Fruit fly (Drosophila melanogaster): ENCODE data around the gene CG13058.
A peak's percentile ranks its signal among the peaks of the same experiment; 100 is the strongest.

CG13058 gene

dm6 chr3L:16328207-16328891, at the start of gene CG13058:
Gene CG13058 (plus strand): TSS chr3L:16328841.
- peak; percentile 64 for TF ChIP-seq odd (GFP tag; optimal IDR thresholded peaks at IDR 0.05)
- TF ChIP-seq grau (tag; optimal IDR thresholded peaks at IDR 0.05), result peak; percentile 79
- TF ChIP-seq Atf3 (GFP tag; optimal IDR thresholded peaks at IDR 0.05), result peak; percentile 44
- TF ChIP-seq TFAM (GFP tag; optimal IDR thresholded peaks at IDR 0.05), result no peak
- TF ChIP-seq gsb (GFP tag; IDR thresholded peaks at IDR 0.05), result peak; percentile 52; the same call in 1 of the 2 replicates
- TF ChIP-seq CG11695 (GFP tag; IDR thresholded peaks at IDR 0.05), result peak; percentile 67
- no peak for TF ChIP-seq ham (GFP tag; IDR thresholded peaks at IDR 0.05)
- TF ChIP-seq nom (GFP tag; optimal IDR thresholded peaks at IDR 0.05), result no peak
- TF ChIP-seq CG31388 (GFP tag; optimal IDR thresholded peaks at IDR 0.05), result no peak
- TF ChIP-seq tio (GFP tag; optimal IDR thresholded peaks at IDR 0.05), result peak; percentile 2
- TF ChIP-seq Poxn (GFP tag; IDR thresholded peaks at IDR 0.05), result no peak
- TF ChIP-seq CG4424 (GFP tag; optimal IDR thresholded peaks at IDR 0.05), result peak; percentile 22
- TF ChIP-seq ttk (GFP tag; IDR thresholded peaks at IDR 0.05), result peak; percentile 44
- TF ChIP-seq BtbVII (GFP tag; optimal IDR thresholded peaks at IDR 0.05), result peak; percentile 51
- no peak for TF ChIP-seq CG32772 (GFP tag; IDR thresholded peaks at IDR 0.05)
- TF ChIP-seq her (GFP tag; optimal IDR thresholded peaks at IDR 0.05), result peak; percentile 2
- TF ChIP-seq CG13624 (GFP tag; optimal IDR thresholded peaks at IDR 0.05), result no peak
- TF ChIP-seq btn (GFP tag; optimal IDR thresholded peaks at IDR 0.05), result no peak
- peak; percentile 56 for TF ChIP-seq CG12071 (GFP tag; optimal IDR thresholded peaks at IDR 0.05)
- peak; percentile 52; the same call in 2 of the 3 replicates for TF ChIP-seq tgo (GFP tag; IDR thresholded peaks at IDR 0.05)
- peak; percentile 81 for TF ChIP-seq H2.0 (GFP tag; IDR thresholded peaks at IDR 0.05)
- no peak for TF ChIP-seq CG11093 (GFP tag; IDR thresholded peaks at IDR 0.05)
- no peak for TF ChIP-seq ab (GFP tag; optimal IDR thresholded peaks at IDR 0.05)
- no peak for TF ChIP-seq gro (GFP tag; optimal IDR thresholded peaks at IDR 0.05)
- no peak for TF ChIP-seq CG15479 (GFP tag; optimal IDR thresholded peaks at IDR 0.05)
- TF ChIP-seq eyg (GFP tag; optimal IDR thresholded peaks at IDR 0.05), result no peak
- no peak for TF ChIP-seq Rx (GFP tag; IDR thresholded peaks at IDR 0.05)
- no peak for TF ChIP-seq CG10431 (GFP tag; optimal IDR thresholded peaks at IDR 0.05)
- no peak for TF ChIP-seq CG15073 (GFP tag; optimal IDR thresholded peaks at IDR 0.05)
- peak; percentile 64 for TF ChIP-seq Ptx1 (GFP tag; IDR thresholded peaks at IDR 0.05)
- no peak for TF ChIP-seq CG6813 (GFP tag; optimal IDR thresholded peaks at IDR 0.05)
- TF ChIP-seq dan (GFP tag; IDR thresholded peaks at IDR 0.05), result no peak
- peak; percentile 39 for TF ChIP-seq CG6854 (GFP tag; optimal IDR thresholded peaks at IDR 0.05)
- peak; percentile 56 for TF ChIP-seq nau (GFP tag; optimal IDR thresholded peaks at IDR 0.05)
- 0 out of 3 replicates have a peak, but pooled peaks have one; percentile 10 for TF ChIP-seq CG34422 (GFP tag; IDR thresholded peaks at IDR 0.05)
- peak; percentile 92 for TF ChIP-seq D19A (tag; optimal IDR thresholded peaks at IDR 0.05)
- peak; percentile 5 for TF ChIP-seq CG10274 (GFP tag; optimal IDR thresholded peaks at IDR 0.05)
- no peak for TF ChIP-seq nerfin-2 (GFP tag; IDR thresholded peaks at IDR 0.05; ENCODE audit: partially characterized antibody)
- TF ChIP-seq sqz (GFP tag; optimal IDR thresholded peaks at IDR 0.05), result no peak
- no peak for TF ChIP-seq CG10267 (tag; optimal IDR thresholded peaks at IDR 0.05)
- TF ChIP-seq CG6689 (GFP tag; IDR thresholded peaks at IDR 0.05), result peak; percentile 40; the same call in 1 of the 2 replicates
- TF ChIP-seq CG9609 (GFP tag; optimal IDR thresholded peaks at IDR 0.05), result peak; percentile 61
- TF ChIP-seq CG7839 (tag; optimal IDR thresholded peaks at IDR 0.05), result peak; percentile 71
- TF ChIP-seq Aef1 (GFP tag; IDR thresholded peaks at IDR 0.05), result peak; percentile 64
- TF ChIP-seq Optix (GFP tag; IDR thresholded peaks at IDR 0.05), result peak; percentile 55; the same call in 1 of the 3 replicates
- TF ChIP-seq sima (GFP tag; optimal IDR thresholded peaks at IDR 0.05), result no peak
- no peak for TF ChIP-seq ash1 (GFP tag; optimal IDR thresholded peaks at IDR 0.05)
- no peak for TF ChIP-seq da (GFP tag; optimal IDR thresholded peaks at IDR 0.05)
- TF ChIP-seq Hand (GFP tag; optimal IDR thresholded peaks at IDR 0.05), result peak; percentile 3
- peak; percentile 72 for TF ChIP-seq tx (GFP tag; optimal IDR thresholded peaks at IDR 0.05)
- TF ChIP-seq CTCF (GFP tag; optimal IDR thresholded peaks at IDR 0.05), result no peak

Data from whole organism, embryonic.